Worm (Caenorhabditis elegans) whole organism, midembryonic: ENCODE results near the gene twk-5.

Experiments
- T22C8.4 ChIP-seq: fragments of 200-800 bp; sonication (Bioruptor generic); IDR thresholded peaks from 2 replicates; pipeline ENCODE4 v1.3.6; 2022; ENCODE audit warnings: missing genetic modification characterization, missing compliant biosample characterization
- cog-1 ChIP-seq: sonication (generic microtip); optimal IDR thresholded peaks from 2 replicates; lab custom pipeline; 2016; ENCODE audit warnings: missing genetic modification characterization, missing compliant biosample characterization
- flt-1 ChIP-seq: fragments of 200-800 bp; sonication (Bioruptor generic); IDR thresholded peaks from 2 replicates; pipeline ENCODE4 v1.3.6; 2022; ENCODE audit warnings: missing genetic modification characterization, missing compliant biosample characterization
- med-1 ChIP-seq: sonication (generic microtip); optimal IDR thresholded peaks from 2 replicates; lab custom pipeline; 2017; ENCODE audit warnings: missing genetic modification characterization, mild to moderate bottlenecking, missing compliant biosample characterization, antibody characterized with exemption, missing genetic modification reagents; ENCODE audit not compliant: insufficient read depth
- tab-1 ChIP-seq: fragments of 200-800 bp; sonication (Bioruptor generic); IDR thresholded peaks from 2 replicates; pipeline ENCODE4 v1.3.6; 2022; ENCODE audit warnings: missing genetic modification characterization, missing compliant biosample characterization
- ztf-23 ChIP-seq: fragments of 200-800 bp; sonication (Bioruptor generic); IDR thresholded peaks from 2 replicates; pipeline ENCODE4 v1.3.6; 2022; ENCODE audit warnings: missing genetic modification reagents, missing genetic modification characterization, missing compliant biosample characterization
- ztf-29 ChIP-seq: fragments of 200-800 bp; sonication (Bioruptor generic); IDR thresholded peaks from 2 replicates; pipeline ENCODE4 v1.3.6; 2022; ENCODE audit warnings: missing genetic modification reagents, missing genetic modification characterization, missing compliant biosample characterization

- no peak for TF ChIP-seq ztf-23 (GFP tag; lab: Robert Waterston, UW)
- no peak for TF ChIP-seq ztf-29 (GFP tag; lab: Robert Waterston, UW)
- TF ChIP-seq cog-1, result no peak
- no peak for TF ChIP-seq tab-1 (GFP tag; lab: Robert Waterston, UW)
- TF ChIP-seq flt-1 (GFP tag; lab: Robert Waterston, UW), result no peak
- TF ChIP-seq T22C8.4, result no peak
- TF ChIP-seq med-1 (GFP tag; lab: Kevin White, UChicago), result no peak
Observed at ce11 chrII:11512921-11513320, 27.8 kb upstream of the twk-5 start.
